Worm (Caenorhabditis elegans): ENCODE data around the gene srx-36.

ce11 chrV:7159391-7159790 lies 28.5 kb upstream of the srx-36 start, which contains the start of gene str-204:
- TF ChIP-seq nhr-232 (tag; optimal IDR thresholded peaks at IDR 0.05) (no peak), nfya-1 (tag; optimal IDR thresholded peaks at IDR 0.05) (no peak), pqm-1 (tag; optimal IDR thresholded peaks at IDR 0.05) (no peak), pag-3 (tag; optimal IDR thresholded peaks at IDR 0.05; ENCODE audit: borderline replicate concordance) (no peak), unc-55 (GFP tag; optimal IDR thresholded peaks at IDR 0.05) (no peak), eyg-1 (tag; optimal IDR thresholded peaks at IDR 0.05) (no peak), sox-4 (tag; optimal IDR thresholded peaks at IDR 0.05) (no peak), elt-4 (tag; optimal IDR thresholded peaks at IDR 0.05) (no peak), fkh-10 (GFP tag; optimal IDR thresholded peaks at IDR 0.05) (no peak), dve-1 (tag; optimal IDR thresholded peaks at IDR 0.05) (no peak), ceh-19 (GFP tag; optimal IDR thresholded peaks at IDR 0.05) (no peak)

All from whole organism, late embryonic.